Fruit fly (Drosophila melanogaster) whole organism, embryonic: ENCODE results near the gene ClC-c.

Source experiments
- Atf-2 ChIP-seq: fragments of 200-800 bp; sonication (Bioruptor generic); optimal IDR thresholded peaks from 2 replicates; lab custom pipeline; 2016; ENCODE audit warnings: missing biosample characterization, missing genetic modification characterization
- CG10147 ChIP-seq: fragments of 200-800 bp; sonication (Bioruptor generic); optimal IDR thresholded peaks from 2 replicates; lab custom pipeline; 2019; ENCODE audit warnings: missing biosample characterization, mild to moderate bottlenecking, missing genetic modification characterization, moderate library complexity
- CG10274 ChIP-seq: fragments of 200-800 bp; sonication (Bioruptor generic); optimal IDR thresholded peaks from 3 replicates; lab custom pipeline; 2017; ENCODE audit warnings: missing biosample characterization, mild to moderate bottlenecking, missing genetic modification characterization
- CG10431 ChIP-seq: fragments of 200-800 bp; sonication (Bioruptor generic); optimal IDR thresholded peaks from 3 replicates; lab custom pipeline; 2018; ENCODE audit warnings: missing biosample characterization, mild to moderate bottlenecking, missing genetic modification characterization
- CG11504 ChIP-seq: fragments of 200-800 bp; sonication (Bioruptor generic); optimal IDR thresholded peaks from 3 replicates; lab custom pipeline; 2019; ENCODE audit warnings: missing biosample characterization, mild to moderate bottlenecking, missing genetic modification characterization, moderate library complexity
- CG11723 ChIP-seq: fragments of 200-800 bp; sonication (Bioruptor generic); optimal IDR thresholded peaks from 2 replicates; lab custom pipeline; 2017; ENCODE audit warnings: missing biosample characterization, mild to moderate bottlenecking, missing genetic modification characterization
- CG12236 ChIP-seq: fragments of 200-800 bp; sonication (Bioruptor generic); optimal IDR thresholded peaks from 2 replicates; lab custom pipeline; 2016; ENCODE audit warnings: missing biosample characterization, missing genetic modification characterization
- CG13775 ChIP-seq: fragments of 200-800 bp; sonication (Bioruptor generic); optimal IDR thresholded peaks from 3 replicates; lab custom pipeline; 2017; ENCODE audit warnings: missing biosample characterization, mild to moderate bottlenecking, missing genetic modification characterization
- CG1603 ChIP-seq: fragments of 200-800 bp; sonication (Bioruptor generic); optimal IDR thresholded peaks from 2 replicates; lab custom pipeline; 2019; ENCODE audit warnings: missing biosample characterization, mild to moderate bottlenecking, missing genetic modification characterization, moderate library complexity
- CG1647 ChIP-seq: fragments of 200-800 bp; sonication (Bioruptor generic); optimal IDR thresholded peaks from 3 replicates; lab custom pipeline; 2016; ENCODE audit warnings: missing biosample characterization, missing genetic modification characterization
- CG16815 ChIP-seq: fragments of 200-800 bp; sonication (Bioruptor generic); optimal IDR thresholded peaks from 3 replicates; lab custom pipeline; 2017; ENCODE audit warnings: missing biosample characterization, mild to moderate bottlenecking, missing genetic modification characterization
- CG16863 ChIP-seq: fragments of 200-800 bp; sonication (Bioruptor generic); optimal IDR thresholded peaks from 3 replicates; lab custom pipeline; 2016; ENCODE audit warnings: missing biosample characterization, missing genetic modification characterization
- CG17568 ChIP-seq: fragments of 200-800 bp; sonication (Bioruptor generic); optimal IDR thresholded peaks from 2 replicates; lab custom pipeline; 2018; ENCODE audit warnings: missing biosample characterization, mild to moderate bottlenecking, missing genetic modification characterization, moderate library complexity
- CG18764 ChIP-seq: fragments of 200-800 bp; sonication (Bioruptor generic); optimal IDR thresholded peaks from 3 replicates; lab custom pipeline; 2016; ENCODE audit warnings: missing biosample characterization, missing genetic modification characterization
- CG2116 ChIP-seq: fragments of 200-800 bp; sonication (Bioruptor generic); optimal IDR thresholded peaks from 3 replicates; lab custom pipeline; 2018; ENCODE audit warnings: missing biosample characterization, mild to moderate bottlenecking, missing genetic modification characterization
- CG3163 ChIP-seq: fragments of 200-800 bp; sonication (Bioruptor generic); optimal IDR thresholded peaks from 3 replicates; lab custom pipeline; 2016; ENCODE audit warnings: missing biosample characterization, missing genetic modification characterization
- CG34376 ChIP-seq: fragments of 200-800 bp; sonication (Bioruptor generic); optimal IDR thresholded peaks from 2 replicates; lab custom pipeline; 2018; ENCODE audit warnings: missing biosample characterization, mild to moderate bottlenecking, missing genetic modification characterization
- CG34422 ChIP-seq: fragments of 200-800 bp; sonication (Bioruptor generic); IDR thresholded peaks from 3 replicates; pipeline ENCODE4 v1.3.6; 2022; ENCODE audit warnings: missing biosample characterization, missing genetic modification characterization
- CG3847 ChIP-seq: fragments of 200-800 bp; sonication (Bioruptor generic); IDR thresholded peaks from 2 replicates; pipeline ENCODE4 v1.3.6; 2022; ENCODE audit warnings: missing biosample characterization, missing genetic modification characterization
- CG3995 ChIP-seq: fragments of 200-800 bp; sonication (Bioruptor generic); optimal IDR thresholded peaks from 3 replicates; lab custom pipeline; 2016; ENCODE audit warnings: missing biosample characterization, missing genetic modification characterization
- CG42726 ChIP-seq: fragments of 200-800 bp; sonication (Bioruptor generic); IDR thresholded peaks from 2 replicates; pipeline ENCODE4 v1.3.6; 2022; ENCODE audit warnings: missing biosample characterization, missing genetic modification characterization; ENCODE audit not compliant: partially characterized antibody
- CG6813 ChIP-seq: fragments of 200-800 bp; sonication (Bioruptor generic); optimal IDR thresholded peaks from 2 replicates; lab custom pipeline; 2017; ENCODE audit warnings: missing biosample characterization, missing genetic modification characterization, mild to moderate bottlenecking, moderate library complexity, missing genetic modification reagents
- CG7987 ChIP-seq: fragments of 200-800 bp; sonication (Bioruptor generic); optimal IDR thresholded peaks from 2 replicates; lab custom pipeline; 2018; ENCODE audit warnings: missing biosample characterization, mild to moderate bottlenecking, missing genetic modification characterization, moderate library complexity
- CG9797 ChIP-seq: fragments of 200-800 bp; sonication (Bioruptor generic); optimal IDR thresholded peaks from 3 replicates; lab custom pipeline; 2018; ENCODE audit warnings: missing biosample characterization, mild to moderate bottlenecking, missing genetic modification characterization
- CG9876 ChIP-seq: fragments of 200-800 bp; sonication (Bioruptor generic); optimal IDR thresholded peaks from 2 replicates; lab custom pipeline; 2016; ENCODE audit warnings: missing biosample characterization, missing genetic modification characterization
- Gug ChIP-seq: fragments of 200-800 bp; sonication (Bioruptor generic); IDR thresholded peaks from 4 replicates; pipeline ENCODE4 v1.3.6; 2022; ENCODE audit warnings: missing biosample characterization, missing genetic modification characterization
- Hmr ChIP-seq: fragments of 200-800 bp; sonication (Bioruptor generic); optimal IDR thresholded peaks from 3 replicates; lab custom pipeline; 2017; ENCODE audit warnings: mild to moderate bottlenecking, missing biosample characterization, missing genetic modification reagents, missing genetic modification characterization
- Max ChIP-seq: fragments of 200-800 bp; sonication (Bioruptor generic); optimal IDR thresholded peaks from 2 replicates; lab custom pipeline; 2016; ENCODE audit warnings: missing biosample characterization, mild to moderate bottlenecking, missing genetic modification characterization
- Mrtf ChIP-seq: fragments of 200-800 bp; sonication (Bioruptor generic); IDR thresholded peaks from 3 replicates; pipeline ENCODE4 v1.3.6; 2022; ENCODE audit warnings: missing biosample characterization, missing genetic modification characterization
- Ssrp ChIP-seq: fragments of 200-800 bp; sonication (Bioruptor generic); optimal IDR thresholded peaks from 2 replicates; lab custom pipeline; 2018; ENCODE audit warnings: missing biosample characterization, mild to moderate bottlenecking, missing genetic modification characterization, moderate library complexity
- Xrp1 ChIP-seq: fragments of 200-800 bp; sonication (Bioruptor generic); IDR thresholded peaks from 2 replicates; pipeline ENCODE4 v1.3.6; 2022; ENCODE audit warnings: missing biosample characterization, missing genetic modification characterization
- ap ChIP-seq: fragments of 200-800 bp; sonication (Bioruptor generic); IDR thresholded peaks from 2 replicates; pipeline ENCODE4 v1.3.6; 2022; ENCODE audit warnings: missing biosample characterization, missing genetic modification characterization
- ci ChIP-seq: fragments of 200-800 bp; sonication (Bioruptor generic); IDR thresholded peaks from 3 replicates; pipeline ENCODE4 v1.3.6; 2022; ENCODE audit warnings: missing biosample characterization, missing genetic modification characterization
- croc ChIP-seq: fragments of 200-800 bp; sonication (Bioruptor generic); conservative IDR thresholded peaks from 3 replicates; pipeline ENCODE4 v1.3.6; 2022; ENCODE audit warnings: missing biosample characterization, missing genetic modification characterization
- dimm ChIP-seq: fragments of 200-800 bp; sonication (Bioruptor generic); IDR thresholded peaks from 2 replicates; pipeline ENCODE4 v1.3.6; 2022; ENCODE audit warnings: missing biosample characterization, missing genetic modification characterization
- dmrt11E ChIP-seq: fragments of 200-800 bp; sonication (Bioruptor generic); optimal IDR thresholded peaks from 3 replicates; lab custom pipeline; 2018; ENCODE audit warnings: missing biosample characterization, mild to moderate bottlenecking, missing genetic modification characterization, moderate library complexity
- exex ChIP-seq: fragments of 200-800 bp; sonication (Bioruptor generic); optimal IDR thresholded peaks from 4 replicates; lab custom pipeline; 2018; ENCODE audit warnings: missing biosample characterization, mild to moderate bottlenecking, missing genetic modification characterization, moderate library complexity
- fd64A ChIP-seq: fragments of 200-800 bp; sonication (Bioruptor generic); optimal IDR thresholded peaks from 3 replicates; lab custom pipeline; 2018; ENCODE audit warnings: missing biosample characterization, mild to moderate bottlenecking, missing genetic modification characterization
- gem ChIP-seq: fragments of 200-800 bp; sonication (Bioruptor generic); optimal IDR thresholded peaks from 2 replicates; lab custom pipeline; 2019; ENCODE audit warnings: missing biosample characterization, mild to moderate bottlenecking, missing genetic modification characterization, moderate library complexity
- kni ChIP-seq: fragments of 200-800 bp; sonication (Bioruptor generic); optimal IDR thresholded peaks from 3 replicates; lab custom pipeline; 2017; ENCODE audit warnings: mild to moderate bottlenecking, missing biosample characterization, missing genetic modification reagents, missing genetic modification characterization
- lab ChIP-seq: fragments of 200-800 bp; sonication (Bioruptor generic); optimal IDR thresholded peaks from 3 replicates; lab custom pipeline; 2017; ENCODE audit warnings: missing biosample characterization, missing genetic modification characterization, mild to moderate bottlenecking, moderate library complexity, missing genetic modification reagents
- org-1 ChIP-seq: fragments of 200-800 bp; sonication (Bioruptor generic); optimal IDR thresholded peaks from 2 replicates; lab custom pipeline; 2017; ENCODE audit warnings: missing biosample characterization, missing genetic modification characterization
- pb ChIP-seq: fragments of 200-800 bp; sonication (Bioruptor generic); optimal IDR thresholded peaks from 3 replicates; lab custom pipeline; 2016; ENCODE audit warnings: missing biosample characterization, missing genetic modification characterization
- ranshi ChIP-seq: fragments of 200-800 bp; sonication (Bioruptor generic); IDR thresholded peaks from 2 replicates; pipeline ENCODE4 v1.3.6; 2022; ENCODE audit warnings: missing biosample characterization, missing genetic modification characterization
- sc ChIP-seq, 3 experiments: fragments of >200 bp in 2 of 3; fragments of 200-800 bp in 1 of 3; sonication (Bioruptor generic) in 1 of 3; optimal IDR thresholded peaks; 2 replicates in 2 of 3; 3 replicates in 1 of 3; lab custom pipeline; 2017; ENCODE audit warnings: mild to moderate bottlenecking in 1 of 3, missing biosample characterization in 1 of 3, missing genetic modification characterization in 1 of 3, missing genetic modification reagents in 1 of 3
- sd ChIP-seq: fragments of 200-800 bp; sonication (Bioruptor generic); optimal IDR thresholded peaks from 3 replicates; lab custom pipeline; 2018; ENCODE audit warnings: missing biosample characterization, mild to moderate bottlenecking, missing genetic modification characterization, moderate library complexity
- sens ChIP-seq: fragments of 200-800 bp; sonication (Bioruptor generic); peaks from one replicate; lab custom pipeline; 2016; ENCODE audit warnings: missing biosample characterization, missing genetic modification characterization
- sqz ChIP-seq: fragments of 200-800 bp; sonication (Bioruptor generic); optimal IDR thresholded peaks from 3 replicates; lab custom pipeline; 2018; ENCODE audit warnings: missing biosample characterization, mild to moderate bottlenecking, missing genetic modification characterization
- zfh2 ChIP-seq: fragments of 200-800 bp; sonication (Bioruptor generic); optimal IDR thresholded peaks from 2 replicates; lab custom pipeline; 2016; ENCODE audit warnings: missing biosample characterization, missing genetic modification characterization

Gene ClC-c

dm6 chr3L:16043045-16043781, 47.0 kb upstream of the ClC-c start (continued):
- peak; percentile 40 for TF ChIP-seq CG13775
- TF ChIP-seq sc (optimal IDR thresholded peaks at IDR 0.05; lab: Kevin White, UChicago) = no peak
- peak; percentile 28 for TF ChIP-seq sc (GFP tag; optimal IDR thresholded peaks at IDR 0.05; lab: Kevin White, UChicago)
- no peak for TF ChIP-seq CG3163 (GFP tag; lab: Kevin White, UChicago)
- no peak for TF ChIP-seq Atf-2 (GFP tag; lab: Kevin White, UChicago)
- TF ChIP-seq dimm (GFP tag; lab: Robert Waterston, UW) = no peak
- TF ChIP-seq sqz (GFP tag; lab: Kevin White, UChicago) = peak; percentile 96
- TF ChIP-seq croc (GFP tag; lab: Robert Waterston, UW) = no peak; the same call in 2 of the 3 replicates
- TF ChIP-seq CG18764 (GFP tag; lab: Kevin White, UChicago) = no peak
- no peak for TF ChIP-seq CG10274 (GFP tag; lab: Kevin White, UChicago)
- TF ChIP-seq gem = peak; percentile 73
- no peak for TF ChIP-seq pb (GFP tag; lab: Kevin White, UChicago)
- no peak for TF ChIP-seq CG3847 (GFP tag; lab: Robert Waterston, UW)
- peak; percentile 69 for TF ChIP-seq Xrp1 (GFP tag; lab: Robert Waterston, UW)
- no peak for TF ChIP-seq CG10431 (GFP tag; lab: Kevin White, UChicago)
- TF ChIP-seq Max (GFP tag; lab: Kevin White, UChicago) = no peak
- peak; percentile 24 for TF ChIP-seq CG16815 (GFP tag; lab: Kevin White, UChicago)
- no peak for TF ChIP-seq CG1647 (GFP tag; lab: Kevin White, UChicago)
- no peak for TF ChIP-seq Mrtf (GFP tag; lab: Robert Waterston, UW)
- peak; percentile 50 for TF ChIP-seq CG6813 (GFP tag; lab: Kevin White, UChicago)
- TF ChIP-seq CG34376 = no peak
- no peak for TF ChIP-seq ranshi (GFP tag; lab: Robert Waterston, UW)
- no peak for TF ChIP-seq kni (GFP tag; lab: Kevin White, UChicago)
- TF ChIP-seq CG34422 = 0 out of 3 replicates have a peak, but pooled peaks have one; percentile 30
- peak; percentile 20 for TF ChIP-seq Hmr (GFP tag; lab: Kevin White, UChicago)
- TF ChIP-seq Gug (GFP tag; lab: Robert Waterston, UW) = no peak
- no peak for TF ChIP-seq CG9876 (GFP tag; lab: Kevin White, UChicago)
- TF ChIP-seq exex (tag; lab: Kevin White, UChicago) = no peak
- peak; percentile 62 for TF ChIP-seq sens (GFP tag; lab: Kevin White, UChicago)
- no peak for TF ChIP-seq CG11723 (GFP tag; lab: Kevin White, UChicago)
- no peak for TF ChIP-seq org-1 (GFP tag; lab: Kevin White, UChicago)
- TF ChIP-seq CG1603 (tag; lab: Kevin White, UChicago) = no peak
- peak; percentile 71 for TF ChIP-seq Ssrp
- TF ChIP-seq CG12236 (GFP tag; lab: Kevin White, UChicago) = no peak
- TF ChIP-seq CG16863 = no peak
- TF ChIP-seq dmrt11E (tag; lab: Kevin White, UChicago) = peak; percentile 73
- TF ChIP-seq sd (tag; lab: Kevin White, UChicago) = peak; percentile 96
- no peak for TF ChIP-seq CG3995 (GFP tag; lab: Kevin White, UChicago)
- no peak for TF ChIP-seq CG2116 (GFP tag; lab: Kevin White, UChicago)
- TF ChIP-seq CG10147 (GFP tag; lab: Kevin White, UChicago) = no peak
- no peak for TF ChIP-seq CG42726
- no peak for TF ChIP-seq zfh2 (GFP tag; lab: Kevin White, UChicago)
- no peak for TF ChIP-seq ci
- no peak for TF ChIP-seq fd64A (GFP tag; lab: Kevin White, UChicago)
- TF ChIP-seq CG9797 (GFP tag; lab: Kevin White, UChicago) = no peak
- no peak for TF ChIP-seq ap (GFP tag; lab: Robert Waterston, UW)
- no peak for TF ChIP-seq CG17568 (GFP tag; lab: Kevin White, UChicago)
- peak; percentile 50 for TF ChIP-seq lab (GFP tag; lab: Kevin White, UChicago)
- TF ChIP-seq CG11504 (tag; lab: Kevin White, UChicago) = peak; percentile 71
- no peak for TF ChIP-seq CG7987 (GFP tag; lab: Kevin White, UChicago)
